Fruit fly (Drosophila melanogaster): ENCODE data around the gene elm.

- TF ChIP-seq CTCF (optimal IDR thresholded peaks at IDR 0.05) (no peak), CG8478 (optimal IDR thresholded peaks at IDR 0.05) (no peak)
Measured at dm6 chr3R:5649903-5650302, 4.8 kb downstream of the elm start.
